Worm (Caenorhabditis elegans) whole organism, L3 larva: ENCODE measurements around the gene C08G9.2.

Source experiments
- ZK546.5 ChIP-seq: sonication (generic microtip); optimal IDR thresholded peaks from 2 replicates; lab custom pipeline; 2017; ENCODE audit warnings: missing biosample characterization, missing genetic modification characterization
- aly-2 ChIP-seq: fragments of 150-350 bp; optimal IDR thresholded peaks from 2 replicates; lab custom pipeline; 2014; ENCODE audit warnings: missing biosample characterization, missing genetic modification characterization
- ama-1 ChIP-seq: fragments of 150-350 bp; optimal IDR thresholded peaks from 2 replicates; lab custom pipeline; 2018
- ceh-28 ChIP-seq: fragments of 150-350 bp; optimal IDR thresholded peaks from 2 replicates; lab custom pipeline; 2014; ENCODE audit warnings: missing biosample characterization, missing genetic modification reagents, missing genetic modification characterization
- ceh-82 ChIP-seq: fragments of 150-350 bp; optimal IDR thresholded peaks from 2 replicates; lab custom pipeline; 2014; ENCODE audit warnings: missing biosample characterization, missing genetic modification characterization
- ceh-9 ChIP-seq: sonication (generic microtip); optimal IDR thresholded peaks from 2 replicates; lab custom pipeline; 2018; ENCODE audit warnings: missing biosample characterization, missing genetic modification characterization
- daf-12 ChIP-seq: fragments of 150-350 bp; optimal IDR thresholded peaks from 2 replicates; lab custom pipeline; 2014; ENCODE audit warnings: missing biosample characterization, missing genetic modification reagents, missing genetic modification characterization
- egl-27 ChIP-seq: sonication (generic microtip); optimal IDR thresholded peaks from 4 replicates; lab custom pipeline; 2017; ENCODE audit warnings: missing biosample characterization, missing genetic modification reagents, missing genetic modification characterization
- egl-5 ChIP-seq: fragments of 150-350 bp; optimal IDR thresholded peaks from 2 replicates; lab custom pipeline; 2017; ENCODE audit warnings: missing biosample characterization, missing genetic modification reagents, missing genetic modification characterization, inconsistent platforms
- elt-1 ChIP-seq: fragments of 150-350 bp; optimal IDR thresholded peaks from 2 replicates; lab custom pipeline; 2014; ENCODE audit warnings: missing biosample characterization, missing genetic modification characterization
- elt-2 ChIP-seq: sonication (generic microtip); optimal IDR thresholded peaks from 2 replicates; lab custom pipeline; 2016; ENCODE audit warnings: missing genetic modification reagents, mild to moderate bottlenecking, missing genetic modification characterization, missing compliant biosample characterization
- fkh-10 ChIP-seq: sonication (generic microtip); optimal IDR thresholded peaks from 2 replicates; lab custom pipeline; 2017; ENCODE audit warnings: missing biosample characterization, missing genetic modification reagents, missing genetic modification characterization
- fkh-2 ChIP-seq: fragments of 150-350 bp; optimal IDR thresholded peaks from 2 replicates; lab custom pipeline; 2014; ENCODE audit warnings: missing biosample characterization, missing genetic modification reagents, missing genetic modification characterization
- fos-1 ChIP-seq: fragments of 150-350 bp; optimal IDR thresholded peaks from 2 replicates; lab custom pipeline; 2014; ENCODE audit warnings: missing biosample characterization, missing genetic modification characterization
- hmg-11 ChIP-seq: sonication (generic microtip); optimal IDR thresholded peaks from 2 replicates; lab custom pipeline; 2016; ENCODE audit warnings: missing genetic modification characterization, missing compliant biosample characterization
- jun-1 ChIP-seq: fragments of 150-350 bp; optimal IDR thresholded peaks from 2 replicates; lab custom pipeline; 2014; ENCODE audit warnings: missing biosample characterization, missing genetic modification reagents, missing genetic modification characterization
- lin-15B ChIP-seq: fragments of 150-350 bp; optimal IDR thresholded peaks from 2 replicates; lab custom pipeline; 2014; ENCODE audit warnings: missing biosample characterization, missing genetic modification characterization
- lin-39 ChIP-seq: fragments of 150-350 bp; optimal IDR thresholded peaks from 2 replicates; lab custom pipeline; 2018; ENCODE audit warnings: missing biosample characterization, missing genetic modification reagents, missing genetic modification characterization
- lsy-12 ChIP-seq: sonication (generic microtip); optimal IDR thresholded peaks from 2 replicates; lab custom pipeline; 2016; ENCODE audit warnings: mild to moderate bottlenecking, missing genetic modification characterization, missing compliant biosample characterization
- mml-1 ChIP-seq: fragments of 150-350 bp; sonication (generic microtip); optimal IDR thresholded peaks from 3 replicates; lab custom pipeline; 2014; ENCODE audit warnings: missing biosample characterization, missing genetic modification characterization
- nhr-11 ChIP-seq: fragments of 150-350 bp; optimal IDR thresholded peaks from 2 replicates; lab custom pipeline; 2014; ENCODE audit warnings: missing biosample characterization, missing genetic modification characterization
- nhr-12 ChIP-seq: fragments of 150-350 bp; optimal IDR thresholded peaks from 2 replicates; lab custom pipeline; 2014; ENCODE audit warnings: missing biosample characterization, missing genetic modification characterization
- nhr-23 ChIP-seq: fragments of 150-350 bp; optimal IDR thresholded peaks from 2 replicates; lab custom pipeline; 2014; ENCODE audit warnings: missing biosample characterization, missing genetic modification reagents, missing genetic modification characterization
- nhr-237 ChIP-seq: fragments of 150-350 bp; optimal IDR thresholded peaks from 2 replicates; lab custom pipeline; 2014; ENCODE audit warnings: missing biosample characterization, missing genetic modification characterization
- nhr-25 ChIP-seq: sonication (generic microtip); optimal IDR thresholded peaks from 2 replicates; lab custom pipeline; 2017; ENCODE audit warnings: missing biosample characterization, missing genetic modification characterization
- nhr-28 ChIP-seq: fragments of 150-350 bp; optimal IDR thresholded peaks from 2 replicates; lab custom pipeline; 2014; ENCODE audit warnings: missing biosample characterization, missing genetic modification characterization
- nhr-67 ChIP-seq: fragments of 150-350 bp; optimal IDR thresholded peaks from 2 replicates; lab custom pipeline; 2014; ENCODE audit warnings: missing biosample characterization, missing genetic modification characterization
- nhr-76 ChIP-seq: fragments of 150-350 bp; sonication (generic microtip); optimal IDR thresholded peaks from 5 replicates; lab custom pipeline; 2014; ENCODE audit warnings: missing biosample characterization, missing genetic modification characterization
- nhr-77 ChIP-seq: fragments of 150-350 bp; optimal IDR thresholded peaks from 2 replicates; lab custom pipeline; 2014; ENCODE audit warnings: missing biosample characterization, missing genetic modification characterization
- pha-4 ChIP-seq: fragments of 150-350 bp; optimal IDR thresholded peaks from 2 replicates; lab custom pipeline; 2014; ENCODE audit warnings: missing biosample characterization, missing genetic modification reagents, missing genetic modification characterization
- pqm-1 ChIP-seq: fragments of 150-350 bp; optimal IDR thresholded peaks from 2 replicates; lab custom pipeline; 2017; ENCODE audit warnings: missing biosample characterization, missing genetic modification characterization, inconsistent platforms
- sea-2 ChIP-seq: fragments of 150-350 bp; sonication (generic microtip); optimal IDR thresholded peaks from 4 replicates; lab custom pipeline; 2014; ENCODE audit warnings: missing biosample characterization, missing genetic modification reagents, missing genetic modification characterization
- tbx-2 ChIP-seq: sonication (generic microtip); optimal IDR thresholded peaks from 2 replicates; lab custom pipeline; 2016; ENCODE audit warnings: mild to moderate bottlenecking, missing genetic modification characterization, missing compliant biosample characterization
- unc-39 ChIP-seq: sonication (generic microtip); optimal IDR thresholded peaks from 4 replicates; lab custom pipeline; 2017; ENCODE audit warnings: missing biosample characterization, missing genetic modification characterization
- zag-1 ChIP-seq: fragments of 150-350 bp; optimal IDR thresholded peaks from 2 replicates; lab custom pipeline; 2014; ENCODE audit warnings: missing biosample characterization, missing genetic modification characterization
- ztf-11 ChIP-seq: fragments of 150-350 bp; optimal IDR thresholded peaks from 2 replicates; lab custom pipeline; 2014; ENCODE audit warnings: missing biosample characterization, missing genetic modification characterization
- ztf-4 ChIP-seq: fragments of 150-350 bp; optimal IDR thresholded peaks from 2 replicates; lab custom pipeline; 2014; ENCODE audit warnings: missing biosample characterization, missing genetic modification characterization

The C08G9.2 gene

ce11 chrIV:7706805-7707204 is 34.0 kb upstream of the C08G9.2 start, which contains the start of gene F33D4.4:
Gene F33D4.4, minus strand, starts transcription at chrIV:7706905.
- TF ChIP-seq elt-1 (tag; lab: Kevin White, UChicago) (no peak), fkh-10 (GFP tag; lab: Kevin White, UChicago) (no peak), fkh-2 (tag; lab: Kevin White, UChicago) (no peak), nhr-23 (tag; lab: Kevin White, UChicago) (no peak), elt-2 (tag; lab: Kevin White, UChicago) (no peak), lsy-12 (tag; lab: Kevin White, UChicago) (no peak), sea-2 (GFP tag; lab: Kevin White, UChicago) (no peak), pha-4 (no peak), nhr-25 (tag; lab: Kevin White, UChicago) (no peak), mml-1 (tag; lab: Kevin White, UChicago) (no peak), nhr-77 (tag; lab: Kevin White, UChicago) (no peak), egl-5 (no peak), ceh-82 (tag; lab: Kevin White, UChicago) (no peak), aly-2 (tag; lab: Kevin White, UChicago) (no peak), tbx-2 (tag; lab: Kevin White, UChicago) (no peak), nhr-11 (tag; lab: Kevin White, UChicago) (no peak), ztf-11 (tag; lab: Kevin White, UChicago) (no peak), nhr-12 (tag; lab: Kevin White, UChicago) (no peak)

- TF ChIP-seq ceh-9 (tag; lab: Kevin White, UChicago) (no peak), nhr-23 (tag; lab: Kevin White, UChicago) (no peak), egl-5 (no peak), tbx-2 (tag; lab: Kevin White, UChicago) (no peak), ama-1 (lab: Kevin White, UChicago) (no peak), ztf-4 (tag; lab: Kevin White, UChicago) (no peak), zag-1 (tag; lab: Kevin White, UChicago) (no peak), nhr-237 (tag; lab: Kevin White, UChicago) (no peak), nhr-12 (tag; lab: Kevin White, UChicago) (no peak), ceh-82 (tag; lab: Kevin White, UChicago) (no peak), jun-1 (tag; lab: Kevin White, UChicago) (no peak), sea-2 (GFP tag; lab: Kevin White, UChicago) (no peak), nhr-76 (tag; lab: Kevin White, UChicago) (no peak), mml-1 (tag; lab: Kevin White, UChicago) (no peak), egl-27 (tag; lab: Kevin White, UChicago) (no peak)
Measured at ce11 chrIV:7698320-7698719, 25.5 kb upstream of the C08G9.2 start, which contains the start of gene flp-13. Gene flp-13, minus strand, starts transcription at chrIV:7698420.

- no peak for TF ChIP-seq egl-5
- no peak for TF ChIP-seq elt-1 (tag; lab: Kevin White, UChicago)
- TF ChIP-seq nhr-77 (tag; lab: Kevin White, UChicago) = no peak
- TF ChIP-seq nhr-237 (tag; lab: Kevin White, UChicago) = no peak
- no peak for TF ChIP-seq ZK546.5 (tag; lab: Kevin White, UChicago)
- TF ChIP-seq nhr-11 (tag; lab: Kevin White, UChicago) = no peak
- TF ChIP-seq nhr-67 (tag; lab: Kevin White, UChicago) = no peak
- no peak for TF ChIP-seq fos-1 (tag; lab: Kevin White, UChicago)
- no peak for TF ChIP-seq lsy-12 (tag; lab: Kevin White, UChicago)
- TF ChIP-seq unc-39 = no peak
- no peak for TF ChIP-seq ztf-11 (tag; lab: Kevin White, UChicago)
- TF ChIP-seq nhr-76 (tag; lab: Kevin White, UChicago) = no peak
- TF ChIP-seq nhr-28 = no peak
- TF ChIP-seq tbx-2 (tag; lab: Kevin White, UChicago) = no peak
- TF ChIP-seq hmg-11 (tag; lab: Kevin White, UChicago) = no peak
- no peak for TF ChIP-seq aly-2 (tag; lab: Kevin White, UChicago)
- no peak for TF ChIP-seq lin-39 (tag; lab: Kevin White, UChicago)
- no peak for TF ChIP-seq daf-12
- TF ChIP-seq lin-15B (tag; lab: Kevin White, UChicago) = no peak
- TF ChIP-seq fkh-10 (GFP tag; lab: Kevin White, UChicago) = no peak
Measured at ce11 chrIV:7692451-7692850, 19.7 kb upstream of the C08G9.2 start.

ce11 chrIV:7689326-7689725 is 16.6 kb upstream of the C08G9.2 start:
- TF ChIP-seq elt-2 (tag; lab: Kevin White, UChicago) = peak; percentile 85
- peak; percentile 23 for TF ChIP-seq pqm-1 (tag; lab: Kevin White, UChicago)
- TF ChIP-seq fos-1 (tag; lab: Kevin White, UChicago) = no peak
- no peak for TF ChIP-seq ceh-28 (tag; lab: Kevin White, UChicago)
- no peak for TF ChIP-seq elt-1 (tag; lab: Kevin White, UChicago)
